Fruit fly (Drosophila melanogaster) S2 (cell line): ENCODE measurements around the gene cyr.

Source experiments
- CG8478 ChIP-seq: fragments of >200 bp; optimal IDR thresholded peaks from 2 replicates; lab custom pipeline; 2018
- CTCF ChIP-seq, 2 experiments: fragments of >200 bp; optimal IDR thresholded peaks; 2 replicates each; lab custom pipeline; 2018

Gene cyr

dm6 chrX:8152077-8152476, 16.6 kb upstream of the cyr start, which contains the start of gene Gbeta5:
TSS of gene Gbeta5 (minus strand) at chrX:8152275.
- no peak for TF ChIP-seq CG8478 (lab: Kevin White, UChicago)
- TF ChIP-seq CTCF (optimal IDR thresholded peaks at IDR 0.05; lab: Kevin White, UChicago) = no peak

- TF ChIP-seq CTCF (optimal IDR thresholded peaks at IDR 0.05; lab: Kevin White, UChicago) = no peak
- TF ChIP-seq CG8478 (lab: Kevin White, UChicago) = no peak
Observed at dm6 chrX:8148556-8148955, 13.0 kb upstream of the cyr start, which contains the start of gene CG10959. TSS of gene CG10959 (plus strand) at chrX:8148783.

- TF ChIP-seq CTCF (optimal IDR thresholded peaks at IDR 0.05; lab: Kevin White, UChicago) = no peak
- TF ChIP-seq CG8478 (lab: Kevin White, UChicago) = no peak
Observed at dm6 chrX:8147649-8148048, 12.1 kb upstream of the cyr start, which contains the start of gene CG15336. TSS of gene CG15336 (plus strand) at chrX:8147949.

dm6 chrX:8145501-8146157, 10.1 kb upstream of the cyr start, which contains the start of the genes alpha-PheRS and CG2129:
TSS of gene alpha-PheRS (minus strand) at chrX:8145602.
TSS of gene CG2129 (plus strand) at chrX:8145839.
- no peak for TF ChIP-seq CG8478 (lab: Kevin White, UChicago)
- no peak for TF ChIP-seq CTCF (optimal IDR thresholded peaks at IDR 0.05; lab: Kevin White, UChicago)

dm6 chrX:8143537-8143936, 8.0 kb upstream of the cyr start, which contains the start of gene CG17982:
TSS of gene CG17982 (minus strand) at chrX:8143835.
- TF ChIP-seq CTCF (optimal IDR thresholded peaks at IDR 0.05; lab: Kevin White, UChicago) (no peak), CG8478 (lab: Kevin White, UChicago) (no peak)

- TF ChIP-seq CG8478 (lab: Kevin White, UChicago) = no peak
- peak in 1 of 2 experiments; percentile 10 for TF ChIP-seq CTCF (optimal IDR thresholded peaks at IDR 0.05; lab: Kevin White, UChicago)
Observed at dm6 chrX:8142067-8142462, 6.6 kb upstream of the cyr start, which contains the start of gene Smox. TSS of gene Smox (minus strand) at chrX:8142279.

- TF ChIP-seq CG8478 (lab: Kevin White, UChicago) (no peak), CTCF (optimal IDR thresholded peaks at IDR 0.05; lab: Kevin White, UChicago) (no peak)
Observed at dm6 chrX:8141353-8142066, 6.0 kb upstream of the cyr start.

- TF ChIP-seq CG8478 (lab: Kevin White, UChicago) (no peak), CTCF (optimal IDR thresholded peaks at IDR 0.05; lab: Kevin White, UChicago) (no peak)
Observed at dm6 chrX:8140707-8141106, 5.2 kb upstream of the cyr start.

- no peak for TF ChIP-seq CTCF (optimal IDR thresholded peaks at IDR 0.05; lab: Kevin White, UChicago)
- no peak for TF ChIP-seq CG8478 (lab: Kevin White, UChicago)
Observed at dm6 chrX:8137285-8137684, 1.8 kb upstream of the cyr start.

- TF ChIP-seq CTCF (optimal IDR thresholded peaks at IDR 0.05; lab: Kevin White, UChicago) = no peak
- no peak for TF ChIP-seq CG8478 (lab: Kevin White, UChicago)
Observed at dm6 chrX:8131693-8132313, 3.7 kb downstream of the cyr start, which contains the start of gene CG10958. TSS of gene CG10958 (plus strand) at chrX:8132285.

dm6 chrX:8129204-8129997, 6.1 kb downstream of the cyr start, which contains the start of gene CG2116:
TSS of gene CG2116 (plus strand) at chrX:8129812.
- no peak for TF ChIP-seq CG8478 (lab: Kevin White, UChicago)
- no peak for TF ChIP-seq CTCF (optimal IDR thresholded peaks at IDR 0.05; lab: Kevin White, UChicago)

- TF ChIP-seq CTCF (optimal IDR thresholded peaks at IDR 0.05; lab: Kevin White, UChicago) (no peak), CG8478 (lab: Kevin White, UChicago) (no peak)
Observed at dm6 chrX:8128133-8128532, 7.4 kb downstream of the cyr start.

dm6 chrX:8126149-8126548, 9.4 kb downstream of the cyr start:
- TF ChIP-seq CTCF (optimal IDR thresholded peaks at IDR 0.05; lab: Kevin White, UChicago) (no peak), CG8478 (lab: Kevin White, UChicago) (no peak)

- TF ChIP-seq CTCF (optimal IDR thresholded peaks at IDR 0.05; lab: Kevin White, UChicago) (no peak), CG8478 (lab: Kevin White, UChicago) (no peak)
Observed at dm6 chrX:8125224-8125649, 10.3 kb downstream of the cyr start.
